Fruit fly (Drosophila melanogaster) whole organism, embryonic: ENCODE measurements around the gene CG4497.

Experiments used
- Adf1 ChIP-seq: fragments of 200-800 bp; sonication (Bioruptor generic); IDR thresholded peaks from 2 replicates; pipeline ENCODE4 v1.3.6; 2022; ENCODE audit warnings: missing biosample characterization, missing genetic modification characterization
- Atf-2 ChIP-seq: fragments of 200-800 bp; sonication (Bioruptor generic); optimal IDR thresholded peaks from 2 replicates; lab custom pipeline; 2016; ENCODE audit warnings: missing biosample characterization, missing genetic modification characterization
- B-H2 ChIP-seq: fragments of 200-800 bp; sonication (Bioruptor generic); optimal IDR thresholded peaks from 2 replicates; lab custom pipeline; 2018; ENCODE audit warnings: missing biosample characterization, mild to moderate bottlenecking, missing genetic modification characterization
- CG11093 ChIP-seq: fragments of 200-800 bp; sonication (Bioruptor generic); IDR thresholded peaks from 3 replicates; pipeline ENCODE4 v1.3.6; 2022; ENCODE audit warnings: missing biosample characterization, missing genetic modification characterization
- CG11504 ChIP-seq: fragments of 200-800 bp; sonication (Bioruptor generic); optimal IDR thresholded peaks from 3 replicates; lab custom pipeline; 2019; ENCODE audit warnings: missing biosample characterization, mild to moderate bottlenecking, missing genetic modification characterization, moderate library complexity
- CG14050 ChIP-seq: fragments of 200-800 bp; sonication (Bioruptor generic); IDR thresholded peaks from 3 replicates; pipeline ENCODE4 v1.3.6; 2022; ENCODE audit warnings: missing biosample characterization, missing genetic modification characterization
- CG16863 ChIP-seq: fragments of 200-800 bp; sonication (Bioruptor generic); optimal IDR thresholded peaks from 3 replicates; lab custom pipeline; 2016; ENCODE audit warnings: missing biosample characterization, missing genetic modification characterization
- CG17359 ChIP-seq: fragments of 200-800 bp; sonication (Bioruptor generic); optimal IDR thresholded peaks from 3 replicates; lab custom pipeline; 2018; ENCODE audit warnings: missing biosample characterization, mild to moderate bottlenecking, missing genetic modification characterization, moderate library complexity
- CG2129 ChIP-seq: fragments of 200-800 bp; sonication (Bioruptor generic); IDR thresholded peaks from 2 replicates; pipeline ENCODE4 v1.3.6; 2022; ENCODE audit warnings: missing biosample characterization, missing genetic modification characterization; ENCODE audit not compliant: partially characterized antibody
- CG2199 ChIP-seq: fragments of 200-800 bp; sonication (Bioruptor generic); IDR thresholded peaks from 3 replicates; pipeline ENCODE4 v1.3.6; 2022; ENCODE audit warnings: missing biosample characterization, missing genetic modification characterization
- CG2889 ChIP-seq: fragments of 200-800 bp; sonication (Bioruptor generic); IDR thresholded peaks from 3 replicates; pipeline ENCODE4 v1.3.6; 2022; ENCODE audit warnings: missing biosample characterization, missing genetic modification characterization
- CG3163 ChIP-seq: fragments of 200-800 bp; sonication (Bioruptor generic); optimal IDR thresholded peaks from 3 replicates; lab custom pipeline; 2016; ENCODE audit warnings: missing biosample characterization, missing genetic modification characterization
- CG4360 ChIP-seq: fragments of 200-800 bp; sonication (Bioruptor generic); IDR thresholded peaks from 2 replicates; pipeline ENCODE4 v1.3.6; 2022; ENCODE audit warnings: missing biosample characterization, missing genetic modification characterization
- CG6175 ChIP-seq: fragments of 200-800 bp; sonication (Bioruptor generic); IDR thresholded peaks from 3 replicates; pipeline ENCODE4 v1.3.6; 2022; ENCODE audit warnings: missing biosample characterization, missing genetic modification characterization
- CG8944 ChIP-seq: fragments of 200-800 bp; sonication (Bioruptor generic); optimal IDR thresholded peaks from 3 replicates; lab custom pipeline; 2016; ENCODE audit warnings: missing biosample characterization, missing genetic modification characterization
- D19A ChIP-seq: fragments of 200-800 bp; optimal IDR thresholded peaks from 3 replicates; lab custom pipeline; 2019; ENCODE audit warnings: missing biosample characterization, mild to moderate bottlenecking, missing genetic modification characterization, moderate library complexity
- Dip3 ChIP-seq: fragments of 200-800 bp; sonication (Bioruptor generic); optimal IDR thresholded peaks from 3 replicates; lab custom pipeline; 2016; ENCODE audit warnings: missing biosample characterization, missing genetic modification characterization
- Doc2 ChIP-seq: fragments of 200-800 bp; sonication (Bioruptor generic); IDR thresholded peaks from 2 replicates; pipeline ENCODE4 v1.3.6; 2022; ENCODE audit warnings: missing biosample characterization, missing genetic modification characterization
- Dref ChIP-seq: fragments of 200-800 bp; sonication (Bioruptor generic); IDR thresholded peaks from 2 replicates; pipeline ENCODE4 v1.3.6; 2022; ENCODE audit warnings: missing biosample characterization, missing genetic modification characterization
- Fer2 ChIP-seq: fragments of 200-800 bp; sonication (Bioruptor generic); optimal IDR thresholded peaks from 2 replicates; lab custom pipeline; 2018; ENCODE audit warnings: missing biosample characterization, mild to moderate bottlenecking, missing genetic modification characterization, moderate library complexity
- Gsc ChIP-seq: fragments of 200-800 bp; sonication (Bioruptor generic); IDR thresholded peaks from 2 replicates; pipeline ENCODE4 v1.3.6; 2022; ENCODE audit warnings: missing biosample characterization, missing genetic modification characterization
- Gug ChIP-seq: fragments of 200-800 bp; sonication (Bioruptor generic); IDR thresholded peaks from 4 replicates; pipeline ENCODE4 v1.3.6; 2022; ENCODE audit warnings: missing biosample characterization, missing genetic modification characterization
- H2.0 ChIP-seq: fragments of 200-800 bp; sonication (Bioruptor generic); IDR thresholded peaks from 2 replicates; pipeline ENCODE4 v1.3.6; 2022; ENCODE audit warnings: missing biosample characterization, missing genetic modification characterization
- HmgD ChIP-seq: fragments of 200-800 bp; sonication (Bioruptor generic); optimal IDR thresholded peaks from 3 replicates; lab custom pipeline; 2016; ENCODE audit warnings: missing biosample characterization, missing genetic modification characterization
- Hr78 ChIP-seq, 2 experiments: fragments of 200-800 bp in 1 of 2; fragments of >200 bp in 1 of 2; sonication (Bioruptor generic) in 1 of 2; optimal IDR thresholded peaks; 2 replicates each; lab custom pipeline; 2017 to 2019; ENCODE audit warnings: missing biosample characterization in 2 of 2, missing genetic modification characterization in 2 of 2, mild to moderate bottlenecking in 1 of 2, moderate library complexity in 1 of 2
- NFAT ChIP-seq: fragments of 200-800 bp; sonication (Bioruptor generic); IDR thresholded peaks from 2 replicates; pipeline ENCODE4 v1.3.6; 2022; ENCODE audit warnings: missing biosample characterization, missing genetic modification characterization
- Ptx1 ChIP-seq: fragments of 200-800 bp; sonication (Bioruptor generic); IDR thresholded peaks from 2 replicates; pipeline ENCODE4 v1.3.6; 2022; ENCODE audit warnings: missing biosample characterization, missing genetic modification characterization
- Rfx ChIP-seq: fragments of 200-800 bp; sonication (Bioruptor generic); IDR thresholded peaks from 2 replicates; pipeline ENCODE4 v1.3.6; 2022; ENCODE audit warnings: missing biosample characterization, missing genetic modification characterization
- Six4 ChIP-seq: fragments of 200-800 bp; sonication (Bioruptor generic); optimal IDR thresholded peaks from 2 replicates; lab custom pipeline; 2016; ENCODE audit warnings: missing biosample characterization, missing genetic modification characterization
- Spps ChIP-seq: fragments of 200-800 bp; sonication (Bioruptor generic); optimal IDR thresholded peaks from 2 replicates; lab custom pipeline; 2018; ENCODE audit warnings: missing biosample characterization, mild to moderate bottlenecking, missing genetic modification characterization
- Xrp1 ChIP-seq: fragments of 200-800 bp; sonication (Bioruptor generic); IDR thresholded peaks from 2 replicates; pipeline ENCODE4 v1.3.6; 2022; ENCODE audit warnings: missing biosample characterization, missing genetic modification characterization
- aop ChIP-seq: fragments of 200-800 bp; sonication (Bioruptor generic); IDR thresholded peaks from 2 replicates; pipeline ENCODE4 v1.3.6; 2022; ENCODE audit warnings: missing biosample characterization, missing genetic modification characterization
- chm ChIP-seq: fragments of 200-800 bp; sonication (Bioruptor generic); IDR thresholded peaks from 2 replicates; pipeline ENCODE4 v1.3.6; 2022; ENCODE audit warnings: missing biosample characterization, missing genetic modification characterization
- corto ChIP-seq: fragments of 200-800 bp; sonication (Bioruptor generic); optimal IDR thresholded peaks from 2 replicates; lab custom pipeline; 2016; ENCODE audit warnings: missing biosample characterization, mild to moderate bottlenecking, missing genetic modification characterization, moderate library complexity
- danr ChIP-seq: fragments of 200-800 bp; sonication (Bioruptor generic); IDR thresholded peaks from 2 replicates; pipeline ENCODE4 v1.3.6; 2022; ENCODE audit warnings: missing biosample characterization, missing genetic modification characterization
- fd102C ChIP-seq: fragments of 200-800 bp; sonication (Bioruptor generic); optimal IDR thresholded peaks from 2 replicates; lab custom pipeline; 2018; ENCODE audit warnings: missing biosample characterization, mild to moderate bottlenecking, missing genetic modification characterization, moderate library complexity
- gem ChIP-seq: fragments of 200-800 bp; sonication (Bioruptor generic); optimal IDR thresholded peaks from 2 replicates; lab custom pipeline; 2019; ENCODE audit warnings: missing biosample characterization, mild to moderate bottlenecking, missing genetic modification characterization, moderate library complexity
- gt ChIP-seq: fragments of 200-800 bp; sonication (Bioruptor generic); IDR thresholded peaks from 2 replicates; pipeline ENCODE4 v1.3.6; 2022; ENCODE audit warnings: missing biosample characterization, missing genetic modification characterization
- kay ChIP-seq: fragments of 200-800 bp; sonication (Bioruptor generic); optimal IDR thresholded peaks from 2 replicates; lab custom pipeline; 2016; ENCODE audit warnings: missing biosample characterization, missing genetic modification characterization
- luna ChIP-seq: fragments of 200-800 bp; sonication (Bioruptor generic); optimal IDR thresholded peaks from 2 replicates; lab custom pipeline; 2016; ENCODE audit warnings: missing biosample characterization, missing genetic modification characterization
- odd ChIP-seq: fragments of 200-800 bp; sonication (Bioruptor generic); optimal IDR thresholded peaks from 2 replicates; lab custom pipeline; 2017; ENCODE audit warnings: missing biosample characterization, mild to moderate bottlenecking, missing genetic modification characterization
- repo ChIP-seq: fragments of 200-800 bp; sonication (Bioruptor generic); optimal IDR thresholded peaks from 2 replicates; lab custom pipeline; 2016; ENCODE audit warnings: missing biosample characterization, missing genetic modification characterization
- rib ChIP-seq: fragments of 200-800 bp; sonication (Bioruptor generic); IDR thresholded peaks from 2 replicates; pipeline ENCODE4 v1.3.6; 2022; ENCODE audit warnings: missing biosample characterization, missing genetic modification characterization
- ro ChIP-seq: fragments of 200-800 bp; sonication (Bioruptor generic); IDR thresholded peaks from 2 replicates; pipeline ENCODE4 v1.3.6; 2022; ENCODE audit warnings: missing biosample characterization, missing genetic modification characterization
- run ChIP-seq: fragments of 200-800 bp; sonication (Bioruptor generic); optimal IDR thresholded peaks from 3 replicates; lab custom pipeline; 2018; ENCODE audit warnings: missing biosample characterization, mild to moderate bottlenecking, missing genetic modification characterization
- slp2 ChIP-seq: fragments of 200-800 bp; sonication (Bioruptor generic); optimal IDR thresholded peaks from 2 replicates; lab custom pipeline; 2016; ENCODE audit warnings: missing biosample characterization, missing genetic modification characterization
- stwl ChIP-seq: fragments of 200-800 bp; sonication (Bioruptor generic); optimal IDR thresholded peaks from 3 replicates; lab custom pipeline; 2018; ENCODE audit warnings: missing biosample characterization, mild to moderate bottlenecking, missing genetic modification characterization, moderate library complexity
- tx ChIP-seq: fragments of 200-800 bp; sonication (Bioruptor generic); optimal IDR thresholded peaks from 2 replicates; lab custom pipeline; 2016; ENCODE audit warnings: missing biosample characterization, missing genetic modification characterization
- unc-4 ChIP-seq: fragments of 200-800 bp; sonication (Bioruptor generic); IDR thresholded peaks from 2 replicates; pipeline ENCODE4 v1.3.6; 2022; ENCODE audit warnings: missing biosample characterization, missing genetic modification characterization; ENCODE audit not compliant: partially characterized antibody
- zen ChIP-seq: fragments of 200-800 bp; sonication (Bioruptor generic); optimal IDR thresholded peaks from 3 replicates; lab custom pipeline; 2018; ENCODE audit warnings: missing biosample characterization, mild to moderate bottlenecking, missing genetic modification characterization, moderate library complexity
- zen2 ChIP-seq: fragments of 200-800 bp; sonication (Bioruptor generic); IDR thresholded peaks from 3 replicates; pipeline ENCODE4 v1.3.6; 2022; ENCODE audit warnings: missing biosample characterization, missing genetic modification characterization; ENCODE audit not compliant: partially characterized antibody
- zfh1 ChIP-seq: fragments of 200-800 bp; sonication (Bioruptor generic); IDR thresholded peaks from 3 replicates; pipeline ENCODE4 v1.3.6; 2022; ENCODE audit warnings: missing biosample characterization, missing genetic modification characterization

CG4497 gene

dm6 chr2L:7148086-7148485 lies 46.3 kb downstream of the CG4497 start (continued):
- TF ChIP-seq Spps (tag; lab: Kevin White, UChicago): peak; percentile 66
- TF ChIP-seq CG11504 (tag; lab: Kevin White, UChicago): peak; percentile 89
- peak; percentile 90 for TF ChIP-seq gem (tag; lab: Kevin White, UChicago)
- peak; percentile 76 for TF ChIP-seq D19A
- TF ChIP-seq CG11093 (GFP tag; lab: Robert Waterston, UW): 0 out of 3 replicates have a peak, but pooled peaks have one; percentile 17
- TF ChIP-seq chm (GFP tag; lab: Robert Waterston, UW): no peak
- TF ChIP-seq slp2: peak; percentile 73
- TF ChIP-seq repo: no peak
- TF ChIP-seq Gsc (GFP tag; lab: Robert Waterston, UW): peak; percentile 7; the same call in 1 of the 2 replicates
- TF ChIP-seq zen: peak; percentile 74
- peak; percentile 12 for TF ChIP-seq CG3163
- peak; percentile 77 for TF ChIP-seq CG17359 (tag; lab: Kevin White, UChicago)
- no peak for TF ChIP-seq unc-4 (GFP tag; lab: Robert Waterston, UW)
- TF ChIP-seq Dip3 (GFP tag; lab: Kevin White, UChicago): no peak
- TF ChIP-seq CG16863 (GFP tag; lab: Kevin White, UChicago): peak; percentile 75
- no peak for TF ChIP-seq B-H2 (GFP tag; lab: Kevin White, UChicago)
- TF ChIP-seq danr (GFP tag; lab: Robert Waterston, UW): no peak
- TF ChIP-seq HmgD (GFP tag; lab: Kevin White, UChicago): no peak
- TF ChIP-seq ro (GFP tag; lab: Robert Waterston, UW): peak; percentile 22; the same call in 1 of the 2 replicates
- no peak for TF ChIP-seq CG4360 (GFP tag; lab: Robert Waterston, UW)
- TF ChIP-seq Xrp1 (GFP tag; lab: Robert Waterston, UW): peak; percentile 81
- peak; percentile 41; the same call in 1 of the 2 replicates for TF ChIP-seq Rfx (GFP tag; lab: Robert Waterston, UW)
- peak; percentile 69 for TF ChIP-seq run (tag; lab: Kevin White, UChicago)
- peak in 1 of 2 experiments; percentile 37 for TF ChIP-seq Hr78 (GFP tag; optimal IDR thresholded peaks at IDR 0.05; lab: Kevin White, UChicago)
- TF ChIP-seq luna (GFP tag; lab: Kevin White, UChicago): no peak
- no peak for TF ChIP-seq Doc2 (GFP tag; lab: Robert Waterston, UW)
- no peak for TF ChIP-seq CG2199
- TF ChIP-seq rib (GFP tag; lab: Robert Waterston, UW): no peak
- TF ChIP-seq stwl: peak; percentile 20
- TF ChIP-seq Six4 (GFP tag; lab: Kevin White, UChicago): peak; percentile 77
- TF ChIP-seq odd (GFP tag; lab: Kevin White, UChicago): peak; percentile 72
- peak; percentile 65 for TF ChIP-seq Atf-2 (GFP tag; lab: Kevin White, UChicago)
- no peak for TF ChIP-seq corto (GFP tag; lab: Kevin White, UChicago)
- TF ChIP-seq fd102C (GFP tag; lab: Kevin White, UChicago): peak; percentile 55
- no peak for TF ChIP-seq CG6175 (GFP tag; lab: Robert Waterston, UW)
- peak; percentile 38 for TF ChIP-seq tx
- no peak for TF ChIP-seq NFAT (GFP tag; lab: Robert Waterston, UW)
- TF ChIP-seq CG2129 (GFP tag; lab: Robert Waterston, UW): no peak
- TF ChIP-seq Fer2 (tag; lab: Kevin White, UChicago): no peak
- 0 out of 2 replicates have a peak, but pooled peaks have one; percentile 45 for TF ChIP-seq aop (GFP tag; lab: Robert Waterston, UW)
- peak; percentile 82 for TF ChIP-seq Ptx1
- TF ChIP-seq CG2889 (GFP tag; lab: Robert Waterston, UW): no peak
- TF ChIP-seq Adf1 (GFP tag; lab: Robert Waterston, UW): no peak
- peak; percentile 18 for TF ChIP-seq kay (GFP tag; lab: Kevin White, UChicago)
- peak; percentile 68; the same call in 2 of the 3 replicates for TF ChIP-seq zfh1 (GFP tag; lab: Robert Waterston, UW)
- peak; percentile 18; the same call in 1 of the 4 replicates for TF ChIP-seq Gug (GFP tag; lab: Robert Waterston, UW)
- TF ChIP-seq H2.0 (GFP tag; lab: Robert Waterston, UW): peak; percentile 57; the same call in 1 of the 2 replicates
- TF ChIP-seq zen2 (GFP tag; lab: Robert Waterston, UW): no peak
- TF ChIP-seq CG8944: peak; percentile 57
- peak; percentile 65 for TF ChIP-seq CG14050 (GFP tag; lab: Robert Waterston, UW)
- no peak for TF ChIP-seq gt (GFP tag; lab: Robert Waterston, UW)
- no peak for TF ChIP-seq Dref (GFP tag; lab: Robert Waterston, UW)
